Fruit fly (Drosophila melanogaster) Kc167 (cell line): ENCODE data around the gene PGRP-LF.

ENCODE experiments used
- Myc ChIP-seq: fragments of >200 bp; optimal IDR thresholded peaks from 2 replicates; lab custom pipeline; 2017; ENCODE audit warnings: missing external identifiers
- Sin3A ChIP-seq: fragments of >200 bp; optimal IDR thresholded peaks from 2 replicates; lab custom pipeline; 2018; ENCODE audit warnings: missing external identifiers
- h ChIP-seq: fragments of >200 bp; optimal IDR thresholded peaks from 3 replicates; lab custom pipeline; 2018; ENCODE audit warnings: missing external identifiers
- insv ChIP-seq: fragments of >200 bp; optimal IDR thresholded peaks from 3 replicates; lab custom pipeline; 2018; ENCODE audit warnings: missing external identifiers
- psq ChIP-seq: fragments of >200 bp; optimal IDR thresholded peaks from 2 replicates; lab custom pipeline; 2017; ENCODE audit warnings: missing external identifiers
- ttk ChIP-seq: sonication (Bioruptor generic); optimal IDR thresholded peaks from 2 replicates; lab custom pipeline; 2017; ENCODE audit warnings: missing external identifiers

PGRP-LF gene

DNA sequence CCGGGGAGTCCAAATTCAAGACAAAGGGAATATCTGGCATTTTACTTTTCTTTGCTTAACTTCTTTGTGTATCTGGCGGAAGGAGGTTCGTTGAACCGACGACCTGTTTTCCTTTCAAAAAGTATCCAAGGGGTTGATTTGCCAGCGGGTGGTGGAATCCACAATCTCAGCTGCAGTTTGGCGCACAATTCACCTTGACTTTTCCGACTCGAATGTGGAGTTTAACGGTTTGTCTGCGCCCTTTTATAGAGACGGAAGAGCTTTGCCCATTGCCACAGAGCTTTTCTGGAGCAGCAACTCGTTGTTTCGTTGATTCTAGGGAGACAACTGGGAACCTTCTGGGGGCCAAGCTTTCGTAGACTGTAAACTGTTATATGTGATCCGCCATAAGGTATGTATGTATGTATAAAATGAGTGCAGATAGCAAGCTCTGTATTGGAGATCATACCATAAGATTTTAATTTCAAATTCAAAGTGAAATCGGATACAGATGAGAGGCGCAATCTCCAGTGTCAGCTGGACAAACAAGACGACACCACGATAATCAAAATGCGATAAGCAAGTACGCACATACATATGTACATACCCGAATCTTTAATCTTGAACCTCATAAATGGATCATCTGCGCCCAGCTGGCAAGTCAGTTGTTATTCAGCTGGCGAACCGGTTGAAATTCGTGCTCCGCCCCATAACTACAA is 23.0 kb downstream of the PGRP-LF start, which contains the start of the genes Hsp67Bc, CG4456 and Hsp22:
Gene Hsp67Bc, minus strand, starts transcription at position 220 of the 698 bp plus-strand sequence.
Gene CG4456, plus strand, starts transcription at position 445 of the 698 bp plus-strand sequence.
Gene Hsp22, plus strand, starts transcription at position 654 of the 698 bp plus-strand sequence.
- TF ChIP-seq Myc (no peak), h (lab: Kevin White, UChicago) (no peak), psq (lab: Kevin White, UChicago) (no peak), Sin3A (lab: Kevin White, UChicago) (no peak), insv (no peak)

DNA sequence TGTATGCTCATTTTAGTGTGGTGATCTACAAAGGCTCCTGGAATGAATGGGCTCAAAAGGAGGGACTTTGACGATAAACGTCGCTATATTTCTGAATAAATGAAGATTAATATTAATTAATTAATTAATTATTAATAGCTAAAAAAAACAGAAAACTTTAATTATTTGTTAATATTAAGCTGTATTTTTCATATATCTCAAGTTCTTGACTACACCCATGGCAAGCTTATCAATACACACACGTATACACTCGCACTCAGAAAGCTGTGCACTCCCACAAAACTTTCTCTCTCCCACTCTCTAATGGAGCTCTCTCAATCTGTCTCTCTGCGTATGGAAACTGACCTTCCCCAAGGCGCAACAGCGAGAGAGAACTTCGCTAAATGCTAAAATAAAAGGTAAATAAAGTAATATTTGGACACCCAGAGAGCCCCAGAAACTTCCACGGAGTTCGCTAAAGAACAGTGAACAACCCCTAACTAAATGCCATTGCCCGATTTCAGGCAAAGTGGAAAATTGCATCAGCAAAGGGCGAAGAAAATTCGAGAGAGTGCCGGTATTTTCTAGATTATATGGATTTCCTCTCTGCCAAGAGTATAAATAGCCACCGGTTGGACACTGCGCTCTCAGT is 24.1 kb downstream of the PGRP-LF start:
- no peak for TF ChIP-seq psq (lab: Kevin White, UChicago)
- TF ChIP-seq h (lab: Kevin White, UChicago), result no peak
- no peak for TF ChIP-seq Sin3A (lab: Kevin White, UChicago)
- TF ChIP-seq ttk (lab: Kevin White, UChicago), result no peak
- no peak for TF ChIP-seq insv
- no peak for TF ChIP-seq Myc

DNA sequence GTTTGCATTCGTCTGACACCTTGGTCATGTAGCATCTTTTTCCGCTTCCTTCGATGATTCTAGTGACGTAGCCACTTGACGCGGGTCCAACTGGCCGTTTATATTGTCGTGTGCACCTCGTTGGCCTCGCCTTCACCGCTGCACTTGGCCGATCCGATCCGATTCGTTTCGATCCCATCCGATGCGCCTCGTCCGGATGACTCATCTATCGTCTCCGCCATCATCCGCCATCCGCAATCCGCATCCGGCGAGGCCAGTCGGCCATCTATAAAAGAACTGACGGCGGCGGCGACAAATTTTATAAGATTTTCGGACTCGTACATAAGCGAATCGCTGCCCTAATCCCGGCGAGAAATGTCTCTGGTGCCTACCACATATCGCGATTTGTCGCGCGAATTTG is 25.7 kb downstream of the PGRP-LF start, which contains the start of gene CG4461:
Gene CG4461, plus strand, starts transcription at position 301 of the 400 bp plus-strand sequence.
- TF ChIP-seq psq (lab: Kevin White, UChicago) (no peak), Sin3A (lab: Kevin White, UChicago) (no peak), h (lab: Kevin White, UChicago) (no peak), ttk (lab: Kevin White, UChicago) (no peak), insv (no peak), Myc (no peak)

DNA sequence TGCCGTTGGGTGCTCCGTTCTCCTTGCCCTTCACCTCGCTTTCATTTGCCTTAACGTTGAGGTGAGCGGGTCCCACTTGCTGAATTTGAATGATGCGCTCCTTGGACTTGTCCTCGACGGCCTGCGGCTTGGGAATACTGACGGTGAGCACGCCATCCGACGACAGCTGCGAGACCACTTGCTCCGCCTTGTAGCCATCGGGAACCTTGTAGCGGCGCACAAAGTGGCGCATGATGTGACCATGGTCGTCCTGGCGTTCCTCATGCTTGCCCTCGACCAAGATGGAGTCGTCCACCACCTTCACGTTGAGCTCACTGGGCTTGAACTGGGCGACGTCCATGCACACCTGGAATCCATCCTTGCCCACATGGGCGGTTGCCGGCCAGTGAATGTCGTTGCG is 27.2 kb downstream of the PGRP-LF start:
- TF ChIP-seq insv (no peak), Myc (no peak), h (lab: Kevin White, UChicago) (no peak), Sin3A (lab: Kevin White, UChicago) (no peak), ttk (lab: Kevin White, UChicago) (no peak), psq (lab: Kevin White, UChicago) (no peak)

DNA sequence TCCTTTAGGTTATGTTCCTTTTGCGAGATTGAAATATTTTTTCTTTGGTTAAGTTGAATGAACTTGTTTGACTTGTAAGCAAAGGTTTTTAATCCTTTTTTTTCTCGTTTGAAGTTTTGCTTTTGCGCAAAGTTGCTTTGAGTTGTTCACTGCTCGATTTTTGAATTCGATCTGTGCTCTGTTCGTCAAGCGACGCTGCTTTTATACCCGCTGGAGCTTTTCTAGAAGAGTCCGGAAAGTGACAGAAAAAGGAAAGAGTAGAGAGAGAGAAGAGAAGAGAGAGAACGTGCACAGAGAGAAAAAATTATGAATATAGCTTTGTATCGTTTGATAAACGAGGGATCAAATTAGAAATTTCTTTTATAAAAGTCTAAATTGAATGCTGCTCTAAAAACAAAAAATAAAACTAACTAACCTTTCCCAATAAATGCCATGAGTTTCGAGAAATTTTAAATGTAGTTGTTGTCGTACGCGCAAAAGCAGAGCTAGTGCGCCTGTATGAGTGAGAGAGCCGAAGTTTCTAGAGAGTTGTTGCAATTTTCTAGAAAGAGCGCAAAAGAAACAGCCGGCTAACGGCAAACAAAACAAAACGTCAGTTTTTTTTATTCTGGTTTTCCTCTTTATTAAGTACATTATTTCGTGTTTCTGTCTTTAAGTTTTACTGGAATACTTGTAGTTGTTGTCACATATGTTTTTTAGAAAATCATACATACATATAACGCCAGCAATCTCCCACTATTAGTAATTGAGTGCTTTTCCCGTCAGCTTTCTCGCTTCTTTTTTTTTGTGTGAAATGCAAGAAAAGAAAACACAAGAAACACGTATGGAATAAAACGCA is 28.0 kb downstream of the PGRP-LF start, which contains the start of gene Hsp26:
Gene Hsp26, minus strand, starts transcription at position 230 of the 838 bp plus-strand sequence.
- TF ChIP-seq h (lab: Kevin White, UChicago) (no peak), Myc (no peak), ttk (lab: Kevin White, UChicago) (no peak), Sin3A (lab: Kevin White, UChicago) (no peak), psq (lab: Kevin White, UChicago) (no peak), insv (no peak)

DNA sequence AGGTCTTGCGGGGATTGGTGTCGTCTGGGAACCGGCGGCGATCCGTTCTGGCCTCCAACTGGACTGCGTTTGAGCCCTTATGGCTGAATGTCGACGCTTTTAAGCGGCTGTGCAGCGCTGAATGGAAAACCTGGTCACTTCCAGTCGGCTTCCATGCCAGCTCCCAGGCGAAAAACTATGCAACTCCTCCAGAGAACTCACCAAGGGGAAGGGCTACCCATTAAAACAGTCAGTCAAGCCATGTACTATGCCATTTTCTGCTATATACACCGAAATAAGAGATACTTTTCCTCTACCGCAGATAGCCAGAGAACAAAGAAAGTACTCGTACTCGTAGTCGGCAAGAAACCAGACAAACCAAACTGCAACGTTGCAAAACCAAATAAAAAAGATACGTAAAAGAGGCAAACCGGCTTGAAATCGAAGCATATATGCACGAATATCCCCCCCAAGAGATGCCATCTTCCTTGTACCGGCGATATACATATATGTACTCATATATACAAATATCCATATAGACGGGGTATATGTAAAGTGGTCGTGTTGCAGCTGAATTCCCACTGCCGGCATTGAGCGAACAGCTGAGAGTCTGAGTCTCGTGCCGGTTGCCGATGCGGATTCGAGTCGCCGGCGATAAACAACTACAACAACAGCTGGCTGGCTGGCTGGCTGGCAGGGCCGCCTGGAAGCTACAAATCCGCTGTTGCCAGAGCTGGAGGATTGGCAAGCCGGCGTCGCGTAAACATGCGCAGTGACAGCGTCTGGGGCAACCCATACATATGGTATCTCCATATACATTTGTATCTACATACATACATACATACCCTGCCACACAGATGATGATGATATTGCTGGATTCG is 30.3 kb downstream of the PGRP-LF start, which contains the start of gene Hsp67Ba:
Gene Hsp67Ba, minus strand, starts transcription at position 51 of the 860 bp plus-strand sequence.
- TF ChIP-seq h (lab: Kevin White, UChicago), result no peak
- TF ChIP-seq ttk (lab: Kevin White, UChicago), result no peak

DNA sequence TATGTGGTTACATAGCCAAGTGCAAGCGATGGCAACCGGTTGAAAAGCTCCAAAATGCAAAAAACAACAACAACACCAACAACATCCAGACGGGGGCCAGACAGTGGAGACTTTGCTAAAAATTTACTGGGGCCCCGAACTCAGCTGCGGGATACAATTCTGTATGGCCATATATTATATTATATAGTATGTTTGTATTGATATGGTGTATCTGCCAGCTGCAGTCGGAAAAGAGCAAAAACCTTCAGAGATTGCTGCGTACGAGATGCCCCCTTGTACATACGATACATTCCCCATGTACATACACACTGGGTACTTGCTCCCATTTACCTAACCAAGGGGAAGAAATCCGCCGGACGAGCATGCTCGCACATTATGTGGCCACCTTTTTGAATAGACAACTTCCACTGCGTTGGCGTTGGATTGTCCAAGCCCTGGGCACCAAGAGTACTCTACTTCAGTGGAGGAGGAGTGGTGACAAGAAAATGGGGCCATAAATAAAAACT is 31.0 kb downstream of the PGRP-LF start:
- TF ChIP-seq psq (lab: Kevin White, UChicago), result no peak
- no peak for TF ChIP-seq ttk (lab: Kevin White, UChicago)
- TF ChIP-seq Sin3A (lab: Kevin White, UChicago), result no peak
- no peak for TF ChIP-seq h (lab: Kevin White, UChicago)
- no peak for TF ChIP-seq Myc
- TF ChIP-seq insv, result no peak

DNA sequence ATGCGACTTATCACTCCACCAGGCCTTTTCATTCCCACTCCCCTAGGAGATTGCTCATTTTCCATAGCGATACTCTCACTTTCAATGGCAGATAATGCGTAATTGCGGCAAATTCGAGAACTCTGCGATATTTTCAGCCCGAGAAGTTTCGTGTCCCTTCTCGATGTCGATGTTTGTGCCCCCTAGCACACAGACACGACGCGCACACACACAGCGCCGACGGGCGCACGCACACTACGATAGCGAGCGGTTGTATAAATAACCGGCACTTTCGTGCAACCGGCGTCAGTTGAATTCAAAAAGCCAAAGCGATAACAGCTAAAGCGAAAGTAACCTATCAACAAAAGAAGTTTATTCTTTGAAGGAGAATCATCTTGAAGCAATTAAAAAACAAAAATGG is 32.2 kb downstream of the PGRP-LF start, which contains the start of gene Hsp23:
Gene Hsp23, plus strand, starts transcription at position 281 of the 400 bp plus-strand sequence.
- TF ChIP-seq psq (lab: Kevin White, UChicago) (no peak), Myc (no peak), ttk (lab: Kevin White, UChicago) (no peak), Sin3A (lab: Kevin White, UChicago) (no peak), insv (no peak), h (lab: Kevin White, UChicago) (no peak)

DNA sequence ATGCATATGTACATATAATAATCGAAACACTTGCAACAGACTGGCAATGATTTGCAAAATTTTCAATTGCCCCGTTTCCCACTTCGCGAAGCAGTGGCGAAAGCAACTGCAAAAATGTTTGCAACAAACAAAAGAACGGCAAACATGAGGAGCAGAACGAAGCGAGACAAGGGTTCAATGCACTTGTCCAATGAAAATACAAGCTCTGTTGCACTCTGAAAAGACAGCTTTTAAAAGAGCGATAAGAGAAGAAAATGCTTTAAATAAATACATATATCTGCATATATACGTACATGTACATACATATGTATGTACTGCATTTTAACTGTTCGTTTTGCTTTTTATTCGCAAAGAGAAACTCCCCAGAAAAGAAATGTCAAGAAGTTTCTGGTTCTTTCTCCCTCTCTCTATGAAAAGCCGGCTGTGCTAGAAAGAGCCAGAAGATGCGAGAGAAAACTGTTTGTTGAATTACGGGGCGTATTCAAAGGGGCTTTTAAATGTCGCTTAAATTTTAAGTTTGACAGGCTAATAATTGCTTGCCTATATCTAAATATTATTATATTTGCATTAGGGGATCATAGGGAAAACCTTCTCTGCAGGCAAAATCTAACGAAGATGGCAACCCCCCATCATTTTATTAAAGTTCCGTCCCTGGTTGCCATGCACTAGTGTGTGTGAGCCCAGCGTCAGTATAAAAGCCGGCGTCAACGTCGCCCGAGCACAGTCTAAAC is 34.1 kb downstream of the PGRP-LF start, which contains the start of gene Hsp27:
Gene Hsp27, plus strand, starts transcription at position 719 of the 731 bp plus-strand sequence.
- TF ChIP-seq insv (no peak), Myc (no peak), psq (lab: Kevin White, UChicago) (no peak), Sin3A (lab: Kevin White, UChicago) (no peak), ttk (lab: Kevin White, UChicago) (no peak), h (lab: Kevin White, UChicago) (no peak)
